Worm (Caenorhabditis elegans): Measurements from ENCODE around the gene C09G4.4.

DNA sequence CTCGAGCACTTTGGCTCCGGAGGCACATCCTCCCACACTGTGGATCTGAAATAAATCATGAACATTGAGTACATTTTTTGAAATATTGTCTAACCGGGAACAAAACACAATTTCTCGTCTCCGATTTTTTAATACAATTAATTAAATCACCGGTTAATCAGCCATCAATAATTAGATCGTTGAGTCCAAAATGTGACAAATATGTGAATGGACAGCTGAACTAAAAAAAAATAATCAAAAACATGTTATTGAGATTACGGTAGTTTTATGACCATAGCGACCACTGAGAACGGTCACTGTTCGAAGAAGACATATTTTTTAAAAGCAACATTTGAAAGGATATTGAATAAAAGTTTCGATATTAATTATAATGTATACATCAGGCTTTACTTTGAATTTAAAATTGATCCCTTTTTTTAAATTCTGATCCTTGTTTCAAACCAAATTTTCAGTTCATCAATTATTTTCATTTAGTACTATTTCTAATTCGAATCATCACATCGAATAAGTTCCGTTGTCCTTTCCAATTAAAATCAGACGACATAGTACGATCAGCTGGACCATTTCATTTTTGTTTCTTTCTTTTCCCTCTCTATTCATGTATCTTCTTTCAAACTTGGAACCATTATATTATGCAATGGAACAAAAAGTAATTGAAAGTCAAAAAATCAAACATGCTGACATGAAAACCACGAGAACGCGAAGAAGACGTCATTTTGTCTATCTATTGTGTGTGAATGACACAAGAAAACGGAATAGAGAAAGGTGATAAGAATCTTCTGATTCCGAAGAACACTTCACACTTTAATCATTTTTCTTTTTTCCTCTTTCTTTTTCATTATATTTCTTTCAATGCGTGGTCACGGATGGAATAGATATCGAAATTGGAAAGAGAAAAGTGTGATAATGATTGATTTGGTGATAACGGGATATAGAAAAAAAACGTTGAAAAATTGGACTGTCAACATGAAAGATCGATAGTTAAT lies 17.6 kb downstream of the C09G4.4 start:
- TF ChIP-seq lin-39 (tag; optimal IDR thresholded peaks at IDR 0.05) (no peak), unc-39 (tag; optimal IDR thresholded peaks at IDR 0.05) (no peak), nhr-11 (tag; optimal IDR thresholded peaks at IDR 0.05) (no peak), lin-11 (tag; optimal IDR thresholded peaks at IDR 0.05) (no peak), nhr-10 (tag; optimal IDR thresholded peaks at IDR 0.05) (no peak), unc-62 (GFP tag; optimal IDR thresholded peaks at IDR 0.05) (no peak), nhr-23 (tag; optimal IDR thresholded peaks at IDR 0.05) (no peak)
